Fruit fly (Drosophila melanogaster) whole organism, embryonic: Measurements from ENCODE around the gene Polr1D.

Experiments used
- CG6791 ChIP-seq: fragments of 200-800 bp; sonication (Bioruptor generic); IDR thresholded peaks from 3 replicates; pipeline ENCODE4 v1.3.6; 2022; ENCODE audit warnings: missing biosample characterization, missing genetic modification characterization; ENCODE audit not compliant: partially characterized antibody
- Oli ChIP-seq: fragments of 200-800 bp; sonication (Bioruptor generic); optimal IDR thresholded peaks from 2 replicates; lab custom pipeline; 2018; ENCODE audit warnings: missing biosample characterization, mild to moderate bottlenecking, missing genetic modification characterization, moderate library complexity
- hkb ChIP-seq, 2 experiments: fragments of 200-800 bp in 1 of 2; fragments of >200 bp in 1 of 2; sonication (Bioruptor generic) in 1 of 2; IDR thresholded peaks in 1 of 2; optimal IDR thresholded peaks in 1 of 2; 2 replicates each; pipeline versions ENCODE4 v1.3.6 to Lab custom; 2017 to 2022; ENCODE audit warnings: missing biosample characterization in 1 of 2, missing genetic modification characterization in 1 of 2
- insv ChIP-seq, 2 experiments: fragments of 200-800 bp; sonication (Bioruptor generic); optimal IDR thresholded peaks; 3 replicates each; lab custom pipeline; 2016 to 2018; ENCODE audit warnings: missing biosample characterization in 2 of 2, missing genetic modification characterization in 2 of 2

DNA sequence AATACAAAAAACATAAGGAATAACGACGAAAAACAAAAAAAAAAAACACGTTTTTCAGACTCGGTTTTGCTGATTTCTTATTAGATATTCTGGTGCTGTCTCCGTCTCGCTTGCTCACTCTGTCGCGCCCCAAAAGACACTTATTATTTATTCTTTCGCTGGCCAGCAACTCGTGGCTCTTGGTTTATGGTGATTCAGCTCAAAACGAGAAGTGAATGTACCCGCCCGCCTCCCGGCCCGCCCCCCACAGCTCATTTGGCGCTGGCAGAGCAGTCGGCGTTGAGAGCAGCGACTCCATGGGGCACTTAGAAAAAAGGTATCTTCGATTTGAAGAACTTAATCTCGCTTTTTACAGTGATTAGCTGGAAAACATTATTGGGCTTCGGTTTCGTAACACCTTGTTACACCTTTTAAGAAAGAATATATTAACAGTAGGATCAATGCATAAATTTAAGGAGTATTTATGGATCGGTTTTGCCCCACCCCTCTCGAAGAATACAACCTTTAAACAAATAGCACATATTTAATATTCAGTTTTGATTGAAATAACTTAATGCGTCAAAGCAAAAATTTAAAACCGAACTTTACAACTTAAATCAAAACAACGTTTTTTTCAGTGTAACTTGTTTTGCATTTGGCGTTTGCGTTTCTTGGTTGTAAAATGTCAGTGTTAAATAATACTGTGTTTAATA, 6.5 kb upstream of the Polr1D start:
- TF ChIP-seq hkb (optimal IDR thresholded peaks at IDR 0.05; lab: Kevin White, UChicago): no peak
- TF ChIP-seq hkb (GFP tag; IDR thresholded peaks at IDR 0.05; lab: Robert Waterston, UW): 0 out of 2 replicates have a peak, but pooled peaks have one; percentile 39
- TF ChIP-seq Oli (tag; lab: Kevin White, UChicago): peak; percentile 84
- no peak for TF ChIP-seq CG6791
- TF ChIP-seq insv (GFP tag; optimal IDR thresholded peaks at IDR 0.05; lab: Kevin White, UChicago): no peak
